Fruit fly (Drosophila melanogaster) whole organism, embryonic: ENCODE data around the gene Lerp.

Experiments used
- Mrtf ChIP-seq: fragments of 200-800 bp; sonication (Bioruptor generic); IDR thresholded peaks from 3 replicates; pipeline ENCODE4 v1.3.6; 2022; ENCODE audit warnings: missing biosample characterization, missing genetic modification characterization
- her ChIP-seq: fragments of 200-800 bp; sonication (Bioruptor generic); optimal IDR thresholded peaks from 2 replicates; lab custom pipeline; 2016; ENCODE audit warnings: missing biosample characterization, missing genetic modification characterization

DNA sequence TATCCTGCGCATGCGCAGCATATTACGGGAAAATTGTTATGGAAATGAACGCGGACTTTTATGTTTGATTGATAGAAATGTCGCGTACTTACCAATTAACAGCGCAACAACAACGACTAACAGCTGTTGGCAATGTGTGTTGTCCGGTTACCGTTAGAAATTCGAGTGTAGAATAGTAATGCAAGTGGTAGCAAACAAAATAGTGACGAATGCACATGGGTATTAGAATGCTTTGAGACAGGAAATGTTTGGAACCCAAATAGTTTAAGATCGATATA is 20.0 kb upstream of the Lerp start:
- TF ChIP-seq her (GFP tag; lab: Kevin White, UChicago): no peak
- no peak for TF ChIP-seq Mrtf (GFP tag; lab: Robert Waterston, UW)
